Worm (Caenorhabditis elegans) whole organism, L4 larva: ENCODE results near the gene clec-222.

Experiments used
- aha-1 ChIP-seq: fragments of 150-350 bp; peaks from one replicate; lab custom pipeline; 2014; ENCODE audit warnings: missing biosample characterization, missing genetic modification characterization
- ceh-20 ChIP-seq: fragments of 200-800 bp; sonication (Bioruptor generic); IDR thresholded peaks from 2 replicates; pipeline ENCODE4 v1.3.6; 2022; ENCODE audit warnings: missing genetic modification reagents, missing genetic modification characterization, missing compliant biosample characterization
- daf-16 ChIP-seq, 3 experiments: sonication (generic microtip); optimal IDR thresholded peaks; 2 replicates each; lab custom pipeline; 2016 to 2017; ENCODE audit warnings: missing genetic modification characterization in 3 of 3, missing genetic modification reagents in 3 of 3, mild to moderate bottlenecking in 2 of 3, missing compliant biosample characterization in 2 of 3, missing biosample characterization in 1 of 3, moderate library complexity in 1 of 3
- hlh-11 ChIP-seq: fragments of 200-800 bp; sonication (Bioruptor generic); optimal IDR thresholded peaks from 2 replicates; lab custom pipeline; 2018; ENCODE audit warnings: mild to moderate bottlenecking, missing genetic modification characterization, missing compliant biosample characterization
- nhr-28 ChIP-seq: fragments of 150-350 bp; optimal IDR thresholded peaks from 2 replicates; lab custom pipeline; 2014; ENCODE audit warnings: missing biosample characterization, missing genetic modification characterization
- pha-4 ChIP-seq, 2 experiments: fragments of 150-350 bp in 1 of 2; fragments of 200-800 bp in 1 of 2; sonication (Bioruptor generic) in 1 of 2; IDR thresholded peaks in 1 of 2; optimal IDR thresholded peaks in 1 of 2; 2 replicates each; pipeline versions ENCODE4 v1.3.6 to Lab custom; 2014 to 2022; ENCODE audit warnings: missing genetic modification characterization in 2 of 2, missing genetic modification reagents in 2 of 2, missing biosample characterization in 1 of 2, missing compliant biosample characterization in 1 of 2
- rbr-2 ChIP-seq: sonication (generic microtip); optimal IDR thresholded peaks from 2 replicates; lab custom pipeline; 2016; ENCODE audit warnings: missing genotype, missing genetic modification characterization, missing compliant biosample characterization
- zfp-2 ChIP-seq: sonication (generic microtip); optimal IDR thresholded peaks from 2 replicates; lab custom pipeline; 2016; ENCODE audit warnings: mild to moderate bottlenecking, missing genetic modification characterization, missing compliant biosample characterization

Gene clec-222

ce11 chrV:11321719-11322118, 50.6 kb downstream of the clec-222 start, which contains the start of gene F47G9.4:
Gene F47G9.4, minus strand, starts transcription at chrV:11321816.
- TF ChIP-seq zfp-2 (no peak), daf-16 (GFP tag; optimal IDR thresholded peaks at IDR 0.05; lab: Kevin White, UChicago) (no peak), daf-16 (tag; optimal IDR thresholded peaks at IDR 0.05; lab: Kevin White, UChicago) (peak; percentile 18), ceh-20 (GFP tag; lab: Robert Waterston, UW) (no peak), rbr-2 (tag; lab: Kevin White, UChicago) (no peak), hlh-11 (peak; percentile 25), nhr-28 (tag; lab: Kevin White, UChicago) (peak; percentile 48), aha-1 (tag; lab: Kevin White, UChicago) (no peak), pha-4 (GFP tag; IDR thresholded peaks at IDR 0.05; lab: Robert Waterston, UW) (no peak), pha-4 (tag; optimal IDR thresholded peaks at IDR 0.05; lab: Kevin White, UChicago) (peak; percentile 74)
